Fruit fly (Drosophila melanogaster) whole organism: ENCODE results near the gene pum.

Source experiments
- CG8478 ChIP-seq: fragments of >200 bp; optimal IDR thresholded peaks from 2 replicates; lab custom pipeline; 2018; ENCODE audit warnings: inconsistent platforms
- EcR ChIP-seq, 2 experiments: fragments of >200 bp; optimal IDR thresholded peaks; 2 replicates each; lab custom pipeline; 2017; ENCODE audit warnings: missing biosample characterization in 2 of 2, missing genetic modification characterization in 2 of 2, missing genetic modification reagents in 2 of 2
- psq ChIP-seq: fragments of >200 bp; optimal IDR thresholded peaks from 2 replicates; lab custom pipeline; 2017

DNA sequence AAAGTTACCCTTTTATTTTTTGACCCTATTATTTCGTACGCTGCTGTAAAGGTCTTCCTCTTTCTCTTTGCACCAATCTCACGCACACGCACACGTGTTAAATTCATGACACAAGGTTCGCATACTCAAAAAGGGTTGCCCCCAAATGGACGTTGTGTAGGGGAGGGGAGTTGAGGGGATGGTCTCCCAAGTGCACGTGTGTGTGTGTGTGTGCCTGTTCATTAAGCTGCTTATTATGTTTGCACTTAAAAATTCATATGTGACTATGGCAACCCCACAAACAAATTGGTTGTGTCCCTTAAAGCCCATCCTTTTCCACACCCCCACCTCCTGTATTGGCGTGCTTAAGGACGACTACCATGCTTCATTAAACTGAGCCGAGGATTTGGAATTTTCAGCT, 104.2 kb downstream of the pum start:
- TF ChIP-seq EcR (GFP tag; optimal IDR thresholded peaks at IDR 0.05; lab: Kevin White, UChicago) (no peak), CG8478 (lab: Kevin White, UChicago) (no peak), psq (lab: Kevin White, UChicago) (no peak)
